Fruit fly (Drosophila melanogaster): Measurements from ENCODE around the gene CG10514.
A peak's percentile ranks its signal among the peaks of the same experiment; 100 is the strongest.

The CG10514 gene

dm6 chr3R:25247379-25247869 is 32.2 kb downstream of the CG10514 start, which contains the start of the genes RpS27 and Nup37 (continued):
- TF ChIP-seq amos (GFP tag; IDR thresholded peaks at IDR 0.05; ENCODE audit: partially characterized antibody) (peak; percentile 41; the same call in 1 of the 2 replicates), crp (GFP tag; optimal IDR thresholded peaks at IDR 0.05) (peak; percentile 47 to 90), eve (GFP tag; optimal IDR thresholded peaks at IDR 0.05) (no peak), CG12071 (GFP tag; optimal IDR thresholded peaks at IDR 0.05) (peak; percentile 99), CG8388 (GFP tag; optimal IDR thresholded peaks at IDR 0.05) (peak; percentile 89), Ada2b (GFP tag; IDR thresholded peaks at IDR 0.05) (peak; percentile 87), CG11456 (GFP tag; IDR thresholded peaks at IDR 0.05) (peak; percentile 99), scrt (GFP tag; optimal IDR thresholded peaks at IDR 0.05) (peak; percentile 96), schlank (tag; optimal IDR thresholded peaks at IDR 0.05) (peak; percentile 99), lbe (GFP tag; optimal IDR thresholded peaks at IDR 0.05) (peak; percentile 91), CG11696 (GFP tag; IDR thresholded peaks at IDR 0.05) (peak; percentile 84), CG5245 (GFP tag; optimal IDR thresholded peaks at IDR 0.05) (peak; percentile 98), Atf-2 (GFP tag; optimal IDR thresholded peaks at IDR 0.05) (peak; percentile 97), CG8089 (GFP tag; optimal IDR thresholded peaks at IDR 0.05) (peak; percentile 99), Elba2 (GFP tag; optimal IDR thresholded peaks at IDR 0.05) (peak; percentile 72), CG11093 (GFP tag; IDR thresholded peaks at IDR 0.05) (peak; percentile 85), sna (GFP tag; IDR thresholded peaks at IDR 0.05; ENCODE audit: partially characterized antibody) (no peak), Spps (tag; optimal IDR thresholded peaks at IDR 0.05) (peak; percentile 82), Aef1 (GFP tag; IDR thresholded peaks at IDR 0.05) (peak; percentile 95), CG1529 (GFP tag; optimal IDR thresholded peaks at IDR 0.05) (peak; percentile 96), Hmx (GFP tag; optimal IDR thresholded peaks at IDR 0.05) (peak; percentile 86), E2f1 (GFP tag; IDR thresholded peaks at IDR 0.05) (peak; percentile 94), CG14860 (GFP tag; IDR thresholded peaks at IDR 0.05; ENCODE audit: partially characterized antibody) (no peak), kni (GFP tag; optimal IDR thresholded peaks at IDR 0.05) (peak; percentile 100), BEAF-32 (GFP tag; optimal IDR thresholded peaks at IDR 0.05) (peak; percentile 67), CG6175 (GFP tag; IDR thresholded peaks at IDR 0.05) (peak; percentile 98), CG31365 (tag; optimal IDR thresholded peaks at IDR 0.05) (peak; percentile 92), Pdp1 (GFP tag; optimal IDR thresholded peaks at IDR 0.05) (peak; percentile 94 to 97), CG4404 (GFP tag; IDR thresholded peaks at IDR 0.05) (peak; percentile 89), CG34376 (GFP tag; optimal IDR thresholded peaks at IDR 0.05) (peak; percentile 100), Side (GFP tag; optimal IDR thresholded peaks at IDR 0.05) (peak; percentile 99), CG15073 (GFP tag; optimal IDR thresholded peaks at IDR 0.05) (peak; percentile 68), maf-S (GFP tag; optimal IDR thresholded peaks at IDR 0.05) (peak; percentile 98), gfzf (GFP tag; optimal IDR thresholded peaks at IDR 0.05) (peak; percentile 96), Stat92E (GFP tag; optimal IDR thresholded peaks at IDR 0.05) (peak in 1 of 3 experiments; percentile 82), CG7839 (tag; optimal IDR thresholded peaks at IDR 0.05) (peak; percentile 96), CG8478 (optimal IDR thresholded peaks at IDR 0.05) (no peak), row (GFP tag; IDR thresholded peaks at IDR 0.05) (peak; percentile 86), Mrtf (GFP tag; IDR thresholded peaks at IDR 0.05) (peak; percentile 96), CG7745 (tag; optimal IDR thresholded peaks at IDR 0.05) (peak; percentile 83), nmo (GFP tag; optimal IDR thresholded peaks at IDR 0.05) (peak; percentile 97), Doc3 (GFP tag; IDR thresholded peaks at IDR 0.05; ENCODE audit: partially characterized antibody) (no peak), CG7963 (GFP tag; IDR thresholded peaks at IDR 0.05; ENCODE audit: partially characterized antibody) (no peak), Ets65A (GFP tag) (peak; percentile 100), fd102C (GFP tag; optimal IDR thresholded peaks at IDR 0.05) (peak; percentile 95), CG7928 (GFP tag; optimal IDR thresholded peaks at IDR 0.05) (peak; percentile 82), CG9727 (GFP tag; optimal IDR thresholded peaks at IDR 0.05) (peak; percentile 99), Bteb2 (GFP tag; optimal IDR thresholded peaks at IDR 0.05) (peak; percentile 97), C15 (GFP tag; IDR thresholded peaks at IDR 0.05) (peak; percentile 93), ase (GFP tag; IDR thresholded peaks at IDR 0.05) (peak; percentile 98)
